Fruit fly (Drosophila melanogaster) whole organism, wandering third instar larva: ENCODE data around the gene CG17141.

Experiments used
- Abd-B ChIP-seq: fragments of >200 bp; optimal IDR thresholded peaks from 2 replicates; lab custom pipeline; 2017; ENCODE audit warnings: missing biosample characterization, missing genetic modification characterization
- CG32264 ChIP-seq: fragments of 200-800 bp; sonication (Bioruptor generic); optimal IDR thresholded peaks from 2 replicates; lab custom pipeline; 2016; ENCODE audit warnings: missing biosample characterization, missing genetic modification characterization
- CG9705 ChIP-seq: fragments of 200-800 bp; sonication (Bioruptor generic); optimal IDR thresholded peaks from 2 replicates; lab custom pipeline; 2018; ENCODE audit warnings: missing biosample characterization, mild to moderate bottlenecking, missing genetic modification characterization
- Dfd ChIP-seq: fragments of >200 bp; optimal IDR thresholded peaks from 2 replicates; lab custom pipeline; 2017; ENCODE audit warnings: missing biosample characterization, missing genetic modification characterization
- HLH106 ChIP-seq: fragments of 200-800 bp; optimal IDR thresholded peaks from 3 replicates; lab custom pipeline; 2019; ENCODE audit warnings: missing biosample characterization, mild to moderate bottlenecking, missing genetic modification characterization, moderate library complexity
- fru ChIP-seq: fragments of 200-800 bp; sonication (Bioruptor generic); optimal IDR thresholded peaks from 3 replicates; lab custom pipeline; 2016; ENCODE audit warnings: missing biosample characterization, mild to moderate bottlenecking, missing genetic modification characterization
- h ChIP-seq: fragments of 200-800 bp; sonication (Bioruptor generic); optimal IDR thresholded peaks from 3 replicates; lab custom pipeline; 2016; ENCODE audit warnings: missing biosample characterization, mild to moderate bottlenecking, missing genetic modification characterization
- pan ChIP-seq: fragments of >200 bp; optimal IDR thresholded peaks from 2 replicates; lab custom pipeline; 2017
- sage ChIP-seq: fragments of 200-800 bp; sonication (Bioruptor generic); optimal IDR thresholded peaks from 2 replicates; lab custom pipeline; 2016; ENCODE audit warnings: missing biosample characterization, mild to moderate bottlenecking, missing genetic modification characterization
- usp ChIP-seq: fragments of >200 bp; optimal IDR thresholded peaks from 2 replicates; lab custom pipeline; 2017; ENCODE audit warnings: missing biosample characterization, missing genetic modification characterization

- TF ChIP-seq fru, result no peak
- no peak for TF ChIP-seq CG9705 (GFP tag; lab: Kevin White, UChicago)
- no peak for TF ChIP-seq CG32264 (GFP tag; lab: Kevin White, UChicago)
- no peak for TF ChIP-seq h
- TF ChIP-seq sage (GFP tag; lab: Kevin White, UChicago), result no peak
- TF ChIP-seq Dfd (GFP tag; lab: Kevin White, UChicago), result no peak
- TF ChIP-seq pan (lab: Kevin White, UChicago), result no peak
- TF ChIP-seq HLH106 (tag; lab: Kevin White, UChicago), result no peak
- no peak for TF ChIP-seq usp (GFP tag; lab: Kevin White, UChicago)
- TF ChIP-seq Abd-B, result no peak
Measured at dm6 chr3R:22718937-22719606, 28.3 kb downstream of the CG17141 start.
